Worm (Caenorhabditis elegans) whole organism, early embryonic: ENCODE data around the gene sdz-38.

Source experiments
- pes-1 ChIP-seq: fragments of 200-800 bp; sonication (Bioruptor generic); IDR thresholded peaks from 2 replicates; pipeline ENCODE4 v1.3.6; 2022; ENCODE audit warnings: missing genetic modification reagents, missing genetic modification characterization, missing compliant biosample characterization
- tra-4 ChIP-seq: sonication (generic microtip); optimal IDR thresholded peaks from 2 replicates; lab custom pipeline; 2017; ENCODE audit warnings: missing genetic modification characterization, missing compliant biosample characterization

- no peak for TF ChIP-seq pes-1
- no peak for TF ChIP-seq tra-4 (tag; lab: Kevin White, UChicago)
Observed at ce11 chrII:10029890-10030289, 48.2 kb upstream of the sdz-38 start, which contains the start of gene ttc-36.
